Worm (Caenorhabditis elegans) whole organism, midembryonic: ENCODE results near the gene gldi-6.

ENCODE experiments used
- cog-1 ChIP-seq: sonication (generic microtip); optimal IDR thresholded peaks from 2 replicates; lab custom pipeline; 2016; ENCODE audit warnings: missing genetic modification characterization, missing compliant biosample characterization
- flt-1 ChIP-seq: fragments of 200-800 bp; sonication (Bioruptor generic); IDR thresholded peaks from 2 replicates; pipeline ENCODE4 v1.3.6; 2022; ENCODE audit warnings: missing genetic modification characterization, missing compliant biosample characterization
- klf-2 ChIP-seq: fragments of 200-800 bp; sonication (Bioruptor generic); conservative IDR thresholded peaks from 2 replicates; pipeline ENCODE4 v1.3.6; 2022; ENCODE audit warnings: missing genetic modification reagents, missing genetic modification characterization, missing compliant biosample characterization
- tab-1 ChIP-seq: fragments of 200-800 bp; sonication (Bioruptor generic); IDR thresholded peaks from 2 replicates; pipeline ENCODE4 v1.3.6; 2022; ENCODE audit warnings: missing genetic modification characterization, missing compliant biosample characterization
- ztf-23 ChIP-seq: fragments of 200-800 bp; sonication (Bioruptor generic); IDR thresholded peaks from 2 replicates; pipeline ENCODE4 v1.3.6; 2022; ENCODE audit warnings: missing genetic modification reagents, missing genetic modification characterization, missing compliant biosample characterization

- no peak for TF ChIP-seq klf-2 (GFP tag; lab: Robert Waterston, UW)
- TF ChIP-seq cog-1 (tag; lab: Kevin White, UChicago) = no peak
- no peak for TF ChIP-seq flt-1 (GFP tag; lab: Robert Waterston, UW)
- no peak for TF ChIP-seq ztf-23
- TF ChIP-seq tab-1 = no peak
Measured at ce11 chrII:3440641-3440926, 6.2 kb upstream of the gldi-6 start, which contains the start of gene C16C8.17.
